Worm (Caenorhabditis elegans) whole organism, L4/young adult: ENCODE measurements around the gene H21P03.10.

Experiments used
- dao-5 ChIP-seq: sonication (generic microtip); optimal IDR thresholded peaks from 2 replicates; lab custom pipeline; 2016; ENCODE audit warnings: missing genotype, missing genetic modification characterization, moderate library complexity, missing compliant biosample characterization
- him-1 ChIP-seq: sonication (generic microtip); optimal IDR thresholded peaks from 2 replicates; lab custom pipeline; 2016; ENCODE audit warnings: missing genotype, missing genetic modification reagents, missing genetic modification characterization, missing compliant biosample characterization

- TF ChIP-seq him-1 (tag; lab: Kevin White, UChicago) (peak; percentile 81), dao-5 (tag; lab: Kevin White, UChicago) (peak; percentile 91)
These were observed 26.5 kb upstream of the H21P03.10 start for ce11 chrIV:11474067-11474466.
